Comparison of ENCODE assay signal across 1 fruit fly cellular context in genomic region chr3L:7833684-7834337, dm6.
TF ChIP-seq lines count a peak whose summit lies in the region.

No protein-coding gene starts in this region.

TF ChIP-seq in whole organism, embryonic, 481 proteins besides CTCF, POLR2A, EP300 and RAD21 (continued from another document):
- TF ChIP-seq hkb (optimal IDR thresholded peaks at IDR 0.05; lab: Kevin White, UChicago) = no peak
- TF ChIP-seq hkb (GFP tag; IDR thresholded peaks at IDR 0.05; lab: Robert Waterston, UW) = 0 out of 2 replicates have a peak, but pooled peaks have one; percentile 8
- TF ChIP-seq CG7372 (GFP tag; IDR thresholded peaks at IDR 0.05; lab: Robert Waterston, UW) = peak; percentile 70; the same call in 1 of the 2 replicates
